Worm (Caenorhabditis elegans) whole organism, young adult: ENCODE results near the gene tkr-1.

Experiments
- B0019.2 ChIP-seq: fragments of 200-800 bp; sonication (Bioruptor generic); conservative IDR thresholded peaks from 2 replicates; pipeline ENCODE4 v1.3.6; 2022; ENCODE audit warnings: missing genetic modification reagents, missing genetic modification characterization, missing compliant biosample characterization
- B0336.3 ChIP-seq: fragments of 200-800 bp; sonication (Bioruptor generic); IDR thresholded peaks from 2 replicates; pipeline ENCODE4 v1.3.6; 2022; ENCODE audit warnings: missing genetic modification characterization, missing compliant biosample characterization
- D2030.7 ChIP-seq: fragments of 200-800 bp; sonication (Bioruptor generic); IDR thresholded peaks from 2 replicates; pipeline ENCODE4 v1.3.6; 2022; ENCODE audit warnings: missing genetic modification reagents, missing genetic modification characterization, missing compliant biosample characterization
- F33H1.4 ChIP-seq: fragments of 200-800 bp; sonication (Bioruptor generic); IDR thresholded peaks from 2 replicates; pipeline ENCODE4 v1.3.6; 2022; ENCODE audit warnings: missing genetic modification reagents, missing genetic modification characterization, missing compliant biosample characterization
- F39B2.1 ChIP-seq: fragments of 200-800 bp; sonication (Bioruptor generic); IDR thresholded peaks from 2 replicates; pipeline ENCODE4 v1.3.6; 2022; ENCODE audit warnings: missing genetic modification reagents, missing genetic modification characterization, missing compliant biosample characterization
- F49E8.2 ChIP-seq: sonication (generic microtip); optimal IDR thresholded peaks from 3 replicates; lab custom pipeline; 2017; ENCODE audit warnings: missing genetic modification characterization, mild to moderate bottlenecking, missing compliant biosample characterization, antibody characterized with exemption, moderate library complexity; ENCODE audit not compliant: insufficient read depth
- F52B5.7 ChIP-seq: sonication (generic microtip); optimal IDR thresholded peaks from 2 replicates; lab custom pipeline; 2016; ENCODE audit warnings: mild to moderate bottlenecking, missing genetic modification characterization, missing compliant biosample characterization
- F57C9.4 ChIP-seq: sonication (generic microtip); optimal IDR thresholded peaks from 2 replicates; lab custom pipeline; 2017; ENCODE audit warnings: mild to moderate bottlenecking, missing genetic modification characterization, missing compliant biosample characterization
- K12H6.12 ChIP-seq: fragments of 200-800 bp; sonication (Bioruptor generic); optimal IDR thresholded peaks from 2 replicates; lab custom pipeline; 2018; ENCODE audit warnings: mild to moderate bottlenecking, missing genetic modification characterization, missing compliant biosample characterization
- Y53F4B.3 ChIP-seq: fragments of 200-800 bp; sonication (Bioruptor generic); IDR thresholded peaks from 2 replicates; pipeline ENCODE4 v1.3.6; 2022; ENCODE audit warnings: missing genetic modification reagents, missing genetic modification characterization, missing compliant biosample characterization
- Y53G8AR.9 ChIP-seq: fragments of 200-800 bp; sonication (Bioruptor generic); conservative IDR thresholded peaks from 2 replicates; pipeline ENCODE4 v1.3.6; 2022; ENCODE audit warnings: missing genetic modification reagents, missing genetic modification characterization, missing compliant biosample characterization
- Y79H2A.3 ChIP-seq: fragments of 200-800 bp; sonication (Bioruptor generic); conservative IDR thresholded peaks from 2 replicates; pipeline ENCODE4 v1.3.6; 2022; ENCODE audit warnings: missing genetic modification reagents, missing genetic modification characterization, missing compliant biosample characterization
- Y95B8A.8 ChIP-seq: fragments of 200-800 bp; sonication (Bioruptor generic); IDR thresholded peaks from 2 replicates; pipeline ENCODE4 v1.3.6; 2022; ENCODE audit warnings: missing genetic modification reagents, missing genetic modification characterization, missing compliant biosample characterization
- akir-1 ChIP-seq: fragments of 200-800 bp; sonication (Bioruptor generic); optimal IDR thresholded peaks from 2 replicates; lab custom pipeline; 2018; ENCODE audit warnings: mild to moderate bottlenecking, missing genetic modification characterization, moderate library complexity, missing compliant biosample characterization
- athp-1 ChIP-seq: sonication (generic microtip); optimal IDR thresholded peaks from 2 replicates; lab custom pipeline; 2017; ENCODE audit warnings: mild to moderate bottlenecking, missing genetic modification characterization, missing compliant biosample characterization
- attf-3 ChIP-seq: fragments of 200-800 bp; sonication (Bioruptor generic); conservative IDR thresholded peaks from 2 replicates; pipeline ENCODE4 v1.3.6; 2022; ENCODE audit warnings: missing genetic modification reagents, missing genetic modification characterization, missing compliant biosample characterization
- attf-6 ChIP-seq: fragments of 200-800 bp; sonication (Bioruptor generic); IDR thresholded peaks from 2 replicates; pipeline ENCODE4 v1.3.6; 2022; ENCODE audit warnings: missing genetic modification reagents, missing genetic modification characterization, missing compliant biosample characterization
- ceh-100 ChIP-seq: fragments of 200-800 bp; sonication (Bioruptor generic); IDR thresholded peaks from 2 replicates; pipeline ENCODE4 v1.3.6; 2022; ENCODE audit warnings: missing genetic modification reagents, missing genetic modification characterization, missing compliant biosample characterization
- ceh-40 ChIP-seq: fragments of 200-800 bp; sonication (Bioruptor generic); IDR thresholded peaks from 2 replicates; pipeline ENCODE4 v1.3.6; 2022; ENCODE audit warnings: missing genetic modification characterization, missing compliant biosample characterization
- die-1 ChIP-seq: sonication (generic microtip); optimal IDR thresholded peaks from 2 replicates; lab custom pipeline; 2016; ENCODE audit warnings: missing genotype, mild to moderate bottlenecking, missing genetic modification characterization, missing compliant biosample characterization
- dpl-1 ChIP-seq: fragments of 150-350 bp; optimal IDR thresholded peaks from 2 replicates; lab custom pipeline; 2014; ENCODE audit warnings: missing biosample characterization, missing genetic modification reagents, missing genetic modification characterization
- egl-44 ChIP-seq: fragments of 200-800 bp; sonication (Bioruptor generic); IDR thresholded peaks from 2 replicates; pipeline ENCODE4 v1.3.6; 2022; ENCODE audit warnings: missing genetic modification reagents, missing genetic modification characterization, missing compliant biosample characterization
- ekl-4 ChIP-seq: fragments of 200-800 bp; sonication (Bioruptor generic); IDR thresholded peaks from 2 replicates; pipeline ENCODE4 v1.3.6; 2022; ENCODE audit warnings: missing genetic modification reagents, missing genetic modification characterization, missing compliant biosample characterization
- fkh-3 ChIP-seq: sonication (generic microtip); optimal IDR thresholded peaks from 2 replicates; lab custom pipeline; 2016; ENCODE audit warnings: mild to moderate bottlenecking, missing genetic modification characterization, missing compliant biosample characterization
- hlh-12 ChIP-seq: sonication (generic microtip); optimal IDR thresholded peaks from 2 replicates; lab custom pipeline; 2016; ENCODE audit warnings: missing genetic modification characterization, missing compliant biosample characterization
- hrde-1 ChIP-seq: sonication (generic microtip); optimal IDR thresholded peaks from 2 replicates; lab custom pipeline; 2016; ENCODE audit warnings: missing genetic modification characterization, mild to moderate bottlenecking, missing compliant biosample characterization, moderate library complexity, missing genotype, missing genetic modification reagents, borderline replicate concordance
- hsf-1 ChIP-seq: fragments of 200-800 bp; sonication (Bioruptor generic); IDR thresholded peaks from 2 replicates; pipeline ENCODE4 v1.3.6; 2022; ENCODE audit warnings: missing genetic modification reagents, missing genetic modification characterization, missing compliant biosample characterization
- lin-35 ChIP-seq, 3 experiments: fragments of 150-350 bp in 2 of 3; sonication (generic microtip) in 1 of 3; optimal IDR thresholded peaks; 2 replicates each; lab custom pipeline; 2014 to 2018; ENCODE audit warnings: missing biosample characterization in 3 of 3, missing genetic modification characterization in 3 of 3, missing genetic modification reagents in 3 of 3
- lin-54 ChIP-seq: fragments of 200-800 bp; sonication (Bioruptor generic); optimal IDR thresholded peaks from 2 replicates; lab custom pipeline; 2018; ENCODE audit warnings: mild to moderate bottlenecking, missing genetic modification characterization, missing compliant biosample characterization
- madf-3 ChIP-seq: fragments of 200-800 bp; sonication (Bioruptor generic); IDR thresholded peaks from 2 replicates; pipeline ENCODE4 v1.3.6; 2022; ENCODE audit warnings: missing genetic modification reagents, missing genetic modification characterization, missing compliant biosample characterization
- madf-6 ChIP-seq: fragments of 200-800 bp; sonication (Bioruptor generic); IDR thresholded peaks from 2 replicates; pipeline ENCODE4 v1.3.6; 2022; ENCODE audit warnings: missing genetic modification reagents, missing genetic modification characterization, missing compliant biosample characterization
- madf-8 ChIP-seq: fragments of 200-800 bp; sonication (Bioruptor generic); conservative IDR thresholded peaks from 2 replicates; pipeline ENCODE4 v1.3.6; 2022; ENCODE audit warnings: missing genetic modification reagents, missing genetic modification characterization, missing compliant biosample characterization
- nfya-2 ChIP-seq: fragments of 200-800 bp; sonication (Bioruptor generic); IDR thresholded peaks from 2 replicates; pipeline ENCODE4 v1.3.6; 2022; ENCODE audit warnings: missing genetic modification reagents, missing genetic modification characterization, missing compliant biosample characterization
- nhr-120 ChIP-seq: fragments of 200-800 bp; sonication (Bioruptor generic); IDR thresholded peaks from 2 replicates; pipeline ENCODE4 v1.3.6; 2022; ENCODE audit warnings: missing genetic modification characterization, missing compliant biosample characterization
- nhr-90 ChIP-seq: sonication (generic microtip); optimal IDR thresholded peaks from 2 replicates; lab custom pipeline; 2016; ENCODE audit warnings: missing genotype, mild to moderate bottlenecking, missing genetic modification characterization, missing compliant biosample characterization
- pha-4 ChIP-seq: fragments of 150-350 bp; sonication (generic microtip); optimal IDR thresholded peaks from 2 replicates; lab custom pipeline; 2014; ENCODE audit warnings: missing biosample characterization, missing genetic modification reagents, missing genetic modification characterization
- rcor-1 ChIP-seq: fragments of 200-800 bp; sonication (Bioruptor generic); IDR thresholded peaks from 2 replicates; pipeline ENCODE4 v1.3.6; 2022; ENCODE audit warnings: missing genetic modification reagents, missing genetic modification characterization, missing compliant biosample characterization
- rec-8 ChIP-seq, 2 experiments: sonication (generic microtip); optimal IDR thresholded peaks; 2 replicates each; lab custom pipeline; 2016; ENCODE audit warnings: mild to moderate bottlenecking in 2 of 2, missing genetic modification characterization in 2 of 2, missing genetic modification reagents in 2 of 2, missing genotype in 2 of 2, missing biosample characterization in 1 of 2, missing compliant biosample characterization in 1 of 2, moderate library complexity in 1 of 2
- snpc-3.4 ChIP-seq: sonication (generic microtip); optimal IDR thresholded peaks from 2 replicates; lab custom pipeline; 2017; ENCODE audit warnings: missing genetic modification characterization, mild to moderate bottlenecking, missing compliant biosample characterization, antibody characterized with exemption, moderate library complexity, missing genotype, missing genetic modification reagents
- snpc-4 ChIP-seq, 5 experiments: fragments of 150-350 bp in 1 of 5; sonication (generic microtip) in 4 of 5; optimal IDR thresholded peaks; 2 replicates each; lab custom pipeline; 2014 to 2018; ENCODE audit warnings: missing genetic modification characterization in 5 of 5, missing biosample characterization in 3 of 5, antibody characterized with exemption in 2 of 5, mild to moderate bottlenecking in 2 of 5, missing compliant biosample characterization in 2 of 5, missing genotype in 2 of 5, moderate library complexity in 2 of 5, missing genetic modification reagents in 1 of 5
- sptf-2 ChIP-seq: fragments of 200-800 bp; sonication (Bioruptor generic); optimal IDR thresholded peaks from 2 replicates; lab custom pipeline; 2018; ENCODE audit warnings: mild to moderate bottlenecking, missing genetic modification characterization, missing compliant biosample characterization
- tbp1 ChIP-seq: fragments of 200-800 bp; sonication (Bioruptor generic); optimal IDR thresholded peaks from 2 replicates; lab custom pipeline; 2018; ENCODE audit warnings: mild to moderate bottlenecking, missing genetic modification characterization, missing compliant biosample characterization
- unc-62 ChIP-seq: fragments of 150-350 bp; optimal IDR thresholded peaks from 2 replicates; lab custom pipeline; 2014; ENCODE audit warnings: missing biosample characterization, missing genetic modification reagents, missing genetic modification characterization
- ztf-26 ChIP-seq: sonication (generic microtip); optimal IDR thresholded peaks from 2 replicates; lab custom pipeline; 2017; ENCODE audit warnings: missing genetic modification characterization, missing compliant biosample characterization
- ztf-3 ChIP-seq: fragments of 200-800 bp; sonication (Bioruptor generic); optimal IDR thresholded peaks from 2 replicates; lab custom pipeline; 2018; ENCODE audit warnings: mild to moderate bottlenecking, missing genetic modification characterization, missing compliant biosample characterization

The tkr-1 gene

ce11 chrIII:9390924-9391323 lies 7.3 kb downstream of the tkr-1 start (continued):
- TF ChIP-seq nfya-2 (GFP tag; lab: Robert Waterston, UW) (0 out of 2 replicates have a peak, but pooled peaks have one; percentile 69), ekl-4 (GFP tag; lab: Robert Waterston, UW) (peak; percentile 62; the same call in 1 of the 2 replicates), Y53G8AR.9 (peak; percentile 79), akir-1 (GFP tag; lab: Kevin White, UChicago) (no peak), pha-4 (tag; lab: Kevin White, UChicago) (no peak), ztf-3 (GFP tag; lab: Kevin White, UChicago) (no peak), hsf-1 (GFP tag; lab: Robert Waterston, UW) (peak; percentile 73; the same call in 1 of the 2 replicates), madf-3 (GFP tag; lab: Robert Waterston, UW) (peak; percentile 48; the same call in 1 of the 2 replicates), nhr-90 (no peak), die-1 (tag; lab: Kevin White, UChicago) (no peak), attf-6 (peak; percentile 61), hlh-12 (tag; lab: Kevin White, UChicago) (no peak), madf-8 (peak; percentile 46), B0336.3 (GFP tag; lab: Robert Waterston, UW) (peak; percentile 68), ceh-100 (GFP tag; lab: Robert Waterston, UW) (0 out of 2 replicates have a peak, but pooled peaks have one; percentile 30), lin-35 (GFP tag; optimal IDR thresholded peaks at IDR 0.05; lab: Kevin White, UChicago) (peak in 1 of 3 experiments; percentile 25), nhr-120 (GFP tag; lab: Robert Waterston, UW) (no peak), lin-54 (GFP tag; lab: Kevin White, UChicago) (peak; percentile 59), F39B2.1 (GFP tag; lab: Robert Waterston, UW) (no peak), hrde-1 (peak; percentile 23), F52B5.7 (tag; lab: Kevin White, UChicago) (no peak), snpc-3.4 (peak; percentile 54), F49E8.2 (tag; lab: Kevin White, UChicago) (peak; percentile 23), fkh-3 (tag; lab: Kevin White, UChicago) (no peak), D2030.7 (GFP tag; lab: Robert Waterston, UW) (peak; percentile 31; the same call in 1 of the 2 replicates), attf-3 (GFP tag; lab: Robert Waterston, UW) (no peak)

ce11 chrIII:9393114-9393780 lies 9.7 kb downstream of the tkr-1 start, which contains the start of the genes gpr-2 and rgr-1:
TSS of gene gpr-2 (minus strand) at chrIII:9393164.
TSS of gene rgr-1 (plus strand) at chrIII:9393730.
- TF ChIP-seq K12H6.12 (tag; lab: Kevin White, UChicago): no peak
- no peak for TF ChIP-seq snpc-4 (GFP tag; optimal IDR thresholded peaks at IDR 0.05; lab: Kevin White, UChicago)
- TF ChIP-seq snpc-4 (tag; optimal IDR thresholded peaks at IDR 0.05; lab: Kevin White, UChicago): peak in 3 of 4 experiments; percentile 13 to 64 (median 40)
- peak; percentile 81 for TF ChIP-seq F33H1.4
- TF ChIP-seq athp-1 (tag; lab: Kevin White, UChicago): no peak
- TF ChIP-seq rcor-1 (GFP tag; lab: Robert Waterston, UW): peak; percentile 82
- TF ChIP-seq F57C9.4: no peak
- no peak for TF ChIP-seq Y53F4B.3 (GFP tag; lab: Robert Waterston, UW)
- TF ChIP-seq hsf-1 (GFP tag; lab: Robert Waterston, UW): peak; percentile 90
- peak; percentile 58 for TF ChIP-seq tbp1 (GFP tag; lab: Kevin White, UChicago)
- peak; percentile 68 for TF ChIP-seq F49E8.2 (tag; lab: Kevin White, UChicago)
- peak; percentile 79 for TF ChIP-seq B0019.2 (GFP tag; lab: Robert Waterston, UW)
- TF ChIP-seq Y79H2A.3 (GFP tag; lab: Robert Waterston, UW): peak; percentile 56; the same call in 1 of the 2 replicates
- peak; percentile 80 for TF ChIP-seq snpc-3.4
- TF ChIP-seq unc-62: no peak
- no peak for TF ChIP-seq ceh-40 (GFP tag; lab: Robert Waterston, UW)
- no peak for TF ChIP-seq egl-44 (GFP tag; lab: Robert Waterston, UW)
- TF ChIP-seq madf-6: peak; percentile 98
- TF ChIP-seq ztf-26 (tag; lab: Kevin White, UChicago): no peak
- TF ChIP-seq lin-35 (GFP tag; optimal IDR thresholded peaks at IDR 0.05; lab: Kevin White, UChicago): peak in 2 of 3 experiments; percentile 44 to 63
- no peak for TF ChIP-seq rec-8 (tag; optimal IDR thresholded peaks at IDR 0.05; lab: Kevin White, UChicago)
- peak; percentile 92 for TF ChIP-seq dpl-1
- TF ChIP-seq sptf-2 (GFP tag; lab: Kevin White, UChicago): no peak
- TF ChIP-seq ceh-100 (GFP tag; lab: Robert Waterston, UW): peak; percentile 60; the same call in 1 of the 2 replicates
- TF ChIP-seq Y95B8A.8: peak; percentile 86
